Fruit fly (Drosophila melanogaster): ENCODE data around the gene Spg7.
A peak's percentile ranks its signal among the peaks of the same experiment; 100 is the strongest.

Spg7 gene

dm6 chrX:2714730-2715129 is 16.7 kb upstream of the Spg7 start (continued):
- TF ChIP-seq CG9437 (GFP tag; optimal IDR thresholded peaks at IDR 0.05) (no peak), CG30403 (GFP tag; optimal IDR thresholded peaks at IDR 0.05) (no peak), CG4854 (GFP tag; optimal IDR thresholded peaks at IDR 0.05) (no peak), Elba2 (GFP tag; optimal IDR thresholded peaks at IDR 0.05) (no peak), Asciz (GFP tag; optimal IDR thresholded peaks at IDR 0.05) (no peak), CG15696 (tag; optimal IDR thresholded peaks at IDR 0.05) (no peak), lab (GFP tag; optimal IDR thresholded peaks at IDR 0.05) (no peak), exex (tag; optimal IDR thresholded peaks at IDR 0.05) (no peak), HmgD (GFP tag; optimal IDR thresholded peaks at IDR 0.05) (no peak), fd3F (GFP tag; optimal IDR thresholded peaks at IDR 0.05) (no peak), CG4730 (GFP tag; IDR thresholded peaks at IDR 0.05) (no peak), CG7928 (GFP tag; optimal IDR thresholded peaks at IDR 0.05) (no peak), sob (GFP tag; IDR thresholded peaks at IDR 0.05) (no peak), Dll (GFP tag; IDR thresholded peaks at IDR 0.05; ENCODE audit: partially characterized antibody) (peak; percentile 58), corto (GFP tag; optimal IDR thresholded peaks at IDR 0.05) (no peak), pzg (GFP tag; optimal IDR thresholded peaks at IDR 0.05) (peak; percentile 50), stwl (tag; optimal IDR thresholded peaks at IDR 0.05) (peak; percentile 24), CG17385 (GFP tag; optimal IDR thresholded peaks at IDR 0.05) (no peak), Ptx1 (GFP tag; IDR thresholded peaks at IDR 0.05) (no peak), ssp (GFP tag; IDR thresholded peaks at IDR 0.05) (0 out of 2 replicates have a peak, but pooled peaks have one; percentile 8), Jarid2 (GFP tag; optimal IDR thresholded peaks at IDR 0.05) (no peak), amos (GFP tag; IDR thresholded peaks at IDR 0.05; ENCODE audit: partially characterized antibody) (peak; percentile 41; the same call in 1 of the 2 replicates), CG12155 (GFP tag; optimal IDR thresholded peaks at IDR 0.05) (no peak), nerfin-1 (tag; optimal IDR thresholded peaks at IDR 0.05) (no peak), CG3407 (GFP tag; optimal IDR thresholded peaks at IDR 0.05) (no peak), BEAF-32 (GFP tag; optimal IDR thresholded peaks at IDR 0.05) (peak; percentile 48), knrl (GFP tag; IDR thresholded peaks at IDR 0.05; ENCODE audit: partially characterized antibody) (peak; percentile 64), NFAT (GFP tag; IDR thresholded peaks at IDR 0.05) (no peak), E2f2 (GFP tag; IDR thresholded peaks at IDR 0.05) (peak; percentile 80), CG14860 (GFP tag; IDR thresholded peaks at IDR 0.05; ENCODE audit: partially characterized antibody) (peak; percentile 31; the same call in 1 of the 3 replicates), Scr (GFP tag; IDR thresholded peaks at IDR 0.05; ENCODE audit: partially characterized antibody) (peak; percentile 44; the same call in 1 of the 2 replicates), Bgb (GFP tag; IDR thresholded peaks at IDR 0.05; ENCODE audit: partially characterized antibody) (no peak; the same call in 1 of the 2 replicates), H2.0 (GFP tag; IDR thresholded peaks at IDR 0.05) (no peak), nau (GFP tag; optimal IDR thresholded peaks at IDR 0.05) (no peak), dmrt99B (tag; optimal IDR thresholded peaks at IDR 0.05) (no peak), Bdp1 (GFP tag; optimal IDR thresholded peaks at IDR 0.05) (no peak), sima (GFP tag; optimal IDR thresholded peaks at IDR 0.05) (no peak), Sox102F (GFP tag; optimal IDR thresholded peaks at IDR 0.05) (no peak), gro (GFP tag; optimal IDR thresholded peaks at IDR 0.05) (no peak), Dek (tag; optimal IDR thresholded peaks at IDR 0.05) (no peak), Atf-2 (GFP tag; optimal IDR thresholded peaks at IDR 0.05) (no peak), hbn (GFP tag; IDR thresholded peaks at IDR 0.05; ENCODE audit: partially characterized antibody) (0 out of 2 replicates have a peak, but pooled peaks have one; percentile 20), ap (GFP tag; IDR thresholded peaks at IDR 0.05) (no peak), Neu2 (GFP tag; optimal IDR thresholded peaks at IDR 0.05; ENCODE audit: borderline replicate concordance) (no peak), CG12299 (tag; optimal IDR thresholded peaks at IDR 0.05) (no peak), CG11504 (tag; optimal IDR thresholded peaks at IDR 0.05) (no peak), PHDP (tag; optimal IDR thresholded peaks at IDR 0.05) (no peak), seq (GFP tag; IDR thresholded peaks at IDR 0.05) (no peak), CG34422 (GFP tag; IDR thresholded peaks at IDR 0.05) (no peak), bcd (GFP tag; optimal IDR thresholded peaks at IDR 0.05) (no peak)

Measured in whole organism, embryonic.